Fruit fly (Drosophila melanogaster) whole organism, embryonic: ENCODE results near the gene CG34427.

Experiments
- ATbp ChIP-seq: fragments of 200-800 bp; sonication (Bioruptor generic); optimal IDR thresholded peaks from 2 replicates; lab custom pipeline; 2017; ENCODE audit warnings: missing biosample characterization, mild to moderate bottlenecking, missing genetic modification characterization, missing genetic modification reagents
- Abd-B ChIP-seq: fragments of 200-800 bp; sonication (Bioruptor generic); optimal IDR thresholded peaks from 2 replicates; lab custom pipeline; 2018; ENCODE audit warnings: missing biosample characterization, mild to moderate bottlenecking, missing genetic modification characterization, moderate library complexity
- BtbVII ChIP-seq: fragments of 200-800 bp; sonication (Bioruptor generic); optimal IDR thresholded peaks from 3 replicates; lab custom pipeline; 2017; ENCODE audit warnings: missing biosample characterization, mild to moderate bottlenecking, missing genetic modification characterization
- Bteb2 ChIP-seq: fragments of 200-800 bp; sonication (Bioruptor generic); optimal IDR thresholded peaks from 2 replicates; lab custom pipeline; 2016; ENCODE audit warnings: missing biosample characterization, missing genetic modification characterization
- CG10267 ChIP-seq: fragments of 200-800 bp; sonication (Bioruptor generic); optimal IDR thresholded peaks from 2 replicates; lab custom pipeline; 2018; ENCODE audit warnings: missing biosample characterization, mild to moderate bottlenecking, missing genetic modification characterization, moderate library complexity
- CG10366 ChIP-seq: fragments of 200-800 bp; sonication (Bioruptor generic); IDR thresholded peaks from 2 replicates; pipeline ENCODE4 v1.3.6; 2022; ENCODE audit warnings: missing biosample characterization, missing genetic modification characterization
- CG10543 ChIP-seq: fragments of 200-800 bp; sonication (Bioruptor generic); optimal IDR thresholded peaks from 3 replicates; lab custom pipeline; 2017; ENCODE audit warnings: missing biosample characterization, mild to moderate bottlenecking, missing genetic modification characterization, moderate library complexity
- CG11504 ChIP-seq: fragments of 200-800 bp; sonication (Bioruptor generic); optimal IDR thresholded peaks from 3 replicates; lab custom pipeline; 2019; ENCODE audit warnings: missing biosample characterization, mild to moderate bottlenecking, missing genetic modification characterization, moderate library complexity
- CG1233 ChIP-seq: fragments of 200-800 bp; sonication (Bioruptor generic); optimal IDR thresholded peaks from 4 replicates; lab custom pipeline; 2018; ENCODE audit warnings: missing biosample characterization, mild to moderate bottlenecking, missing genetic modification characterization
- CG12744 ChIP-seq: fragments of 200-800 bp; sonication (Bioruptor generic); optimal IDR thresholded peaks from 2 replicates; lab custom pipeline; 2016; ENCODE audit warnings: missing biosample characterization, missing genetic modification characterization
- CG1603 ChIP-seq: fragments of 200-800 bp; sonication (Bioruptor generic); optimal IDR thresholded peaks from 2 replicates; lab custom pipeline; 2019; ENCODE audit warnings: missing biosample characterization, mild to moderate bottlenecking, missing genetic modification characterization, moderate library complexity
- CG16815 ChIP-seq: fragments of 200-800 bp; sonication (Bioruptor generic); optimal IDR thresholded peaks from 3 replicates; lab custom pipeline; 2017; ENCODE audit warnings: missing biosample characterization, mild to moderate bottlenecking, missing genetic modification characterization
- CG18262 ChIP-seq: fragments of 200-800 bp; optimal IDR thresholded peaks from 3 replicates; lab custom pipeline; 2019; ENCODE audit warnings: missing biosample characterization, mild to moderate bottlenecking, missing genetic modification characterization, moderate library complexity
- CG1832 ChIP-seq: fragments of 200-800 bp; sonication (Bioruptor generic); optimal IDR thresholded peaks from 2 replicates; lab custom pipeline; 2017; ENCODE audit warnings: missing biosample characterization, mild to moderate bottlenecking, missing genetic modification characterization, inconsistent platforms
- CG3065 ChIP-seq: fragments of 200-800 bp; sonication (Bioruptor generic); optimal IDR thresholded peaks from 2 replicates; lab custom pipeline; 2016; ENCODE audit warnings: missing biosample characterization, missing genetic modification characterization
- CG31441 ChIP-seq: fragments of 200-800 bp; sonication (Bioruptor generic); IDR thresholded peaks from 2 replicates; pipeline ENCODE4 v1.3.6; 2022; ENCODE audit warnings: missing biosample characterization, missing genetic modification characterization
- CG32772 ChIP-seq: fragments of 200-800 bp; sonication (Bioruptor generic); IDR thresholded peaks from 2 replicates; pipeline ENCODE4 v1.3.6; 2022; ENCODE audit warnings: missing biosample characterization, missing genetic modification characterization
- CG3281 ChIP-seq: fragments of 200-800 bp; sonication (Bioruptor generic); optimal IDR thresholded peaks from 3 replicates; lab custom pipeline; 2017; ENCODE audit warnings: missing biosample characterization, mild to moderate bottlenecking, missing genetic modification characterization
- CG33213 ChIP-seq: fragments of 200-800 bp; sonication (Bioruptor generic); optimal IDR thresholded peaks from 3 replicates; lab custom pipeline; 2016; ENCODE audit warnings: missing biosample characterization, missing genetic modification characterization
- CG4360 ChIP-seq: fragments of 200-800 bp; sonication (Bioruptor generic); IDR thresholded peaks from 2 replicates; pipeline ENCODE4 v1.3.6; 2022; ENCODE audit warnings: missing biosample characterization, missing genetic modification characterization
- CG8089 ChIP-seq: fragments of 200-800 bp; sonication (Bioruptor generic); optimal IDR thresholded peaks from 3 replicates; lab custom pipeline; 2016; ENCODE audit warnings: missing biosample characterization, missing genetic modification characterization
- CG8359 ChIP-seq: fragments of 200-800 bp; sonication (Bioruptor generic); optimal IDR thresholded peaks from 2 replicates; lab custom pipeline; 2017; ENCODE audit warnings: missing biosample characterization, mild to moderate bottlenecking, missing genetic modification characterization, borderline replicate concordance
- CG9437 ChIP-seq: fragments of 200-800 bp; sonication (Bioruptor generic); optimal IDR thresholded peaks from 2 replicates; lab custom pipeline; 2018; ENCODE audit warnings: missing biosample characterization, mild to moderate bottlenecking, missing genetic modification characterization
- Camta ChIP-seq: fragments of 200-800 bp; sonication (Bioruptor generic); optimal IDR thresholded peaks from 2 replicates; lab custom pipeline; 2016; ENCODE audit warnings: missing biosample characterization, missing genetic modification characterization
- Chrac-16 ChIP-seq: fragments of 200-800 bp; sonication (Bioruptor generic); optimal IDR thresholded peaks from 3 replicates; lab custom pipeline; 2016; ENCODE audit warnings: missing biosample characterization, missing genetic modification characterization
- Dp ChIP-seq: fragments of 200-800 bp; sonication (Bioruptor generic); optimal IDR thresholded peaks from 2 replicates; lab custom pipeline; 2018; ENCODE audit warnings: missing biosample characterization, mild to moderate bottlenecking, missing genetic modification characterization, moderate library complexity
- E2f1 ChIP-seq: fragments of 200-800 bp; sonication (Bioruptor generic); IDR thresholded peaks from 2 replicates; pipeline ENCODE4 v1.3.6; 2022; ENCODE audit warnings: missing biosample characterization, missing genetic modification characterization
- Elba2 ChIP-seq: fragments of 200-800 bp; sonication (Bioruptor generic); optimal IDR thresholded peaks from 3 replicates; lab custom pipeline; 2016; ENCODE audit warnings: missing biosample characterization, missing genetic modification characterization
- HHEX ChIP-seq: fragments of 200-800 bp; sonication (Bioruptor generic); optimal IDR thresholded peaks from 3 replicates; lab custom pipeline; 2017; ENCODE audit warnings: missing biosample characterization, mild to moderate bottlenecking, missing genetic modification characterization, missing genetic modification reagents
- Hr39 ChIP-seq: fragments of >200 bp; optimal IDR thresholded peaks from 2 replicates; lab custom pipeline; 2017
- NC2β ChIP-seq: fragments of 200-800 bp; sonication (Bioruptor generic); optimal IDR thresholded peaks from 2 replicates; lab custom pipeline; 2016; ENCODE audit warnings: missing biosample characterization, missing genetic modification characterization
- Ptx1 ChIP-seq: fragments of 200-800 bp; sonication (Bioruptor generic); IDR thresholded peaks from 2 replicates; pipeline ENCODE4 v1.3.6; 2022; ENCODE audit warnings: missing biosample characterization, missing genetic modification characterization
- al ChIP-seq: fragments of 200-800 bp; sonication (Bioruptor generic); IDR thresholded peaks from 2 replicates; pipeline ENCODE4 v1.3.6; 2022; ENCODE audit warnings: missing biosample characterization, missing genetic modification characterization
- aop ChIP-seq: fragments of 200-800 bp; sonication (Bioruptor generic); IDR thresholded peaks from 2 replicates; pipeline ENCODE4 v1.3.6; 2022; ENCODE audit warnings: missing biosample characterization, missing genetic modification characterization
- bab2 ChIP-seq: fragments of 200-800 bp; sonication (Bioruptor generic); optimal IDR thresholded peaks from 2 replicates; lab custom pipeline; 2016; ENCODE audit warnings: missing biosample characterization, missing genetic modification characterization
- cas ChIP-seq: fragments of 200-800 bp; sonication (Bioruptor generic); IDR thresholded peaks from 2 replicates; pipeline ENCODE4 v1.3.6; 2022; ENCODE audit warnings: missing biosample characterization, missing genetic modification characterization
- esg ChIP-seq: fragments of 200-800 bp; sonication (Bioruptor generic); conservative IDR thresholded peaks from 2 replicates; pipeline ENCODE4 v1.3.6; 2022; ENCODE audit warnings: missing biosample characterization, missing genetic modification characterization
- gem ChIP-seq: fragments of 200-800 bp; sonication (Bioruptor generic); optimal IDR thresholded peaks from 2 replicates; lab custom pipeline; 2019; ENCODE audit warnings: missing biosample characterization, mild to moderate bottlenecking, missing genetic modification characterization, moderate library complexity
- gt ChIP-seq: fragments of 200-800 bp; sonication (Bioruptor generic); IDR thresholded peaks from 2 replicates; pipeline ENCODE4 v1.3.6; 2022; ENCODE audit warnings: missing biosample characterization, missing genetic modification characterization
- lov ChIP-seq, 2 experiments: fragments of 200-800 bp in 1 of 2; fragments of >200 bp in 1 of 2; sonication (Bioruptor generic) in 1 of 2; IDR thresholded peaks in 1 of 2; optimal IDR thresholded peaks in 1 of 2; 2 replicates in 1 of 2; 3 replicates in 1 of 2; pipeline versions ENCODE4 v1.3.6 to Lab custom; 2017 to 2022; ENCODE audit warnings: missing biosample characterization in 1 of 2, missing genetic modification characterization in 1 of 2
- nom ChIP-seq: fragments of 200-800 bp; sonication (Bioruptor generic); optimal IDR thresholded peaks from 2 replicates; lab custom pipeline; 2017; ENCODE audit warnings: missing biosample characterization, missing genetic modification characterization, mild to moderate bottlenecking, moderate library complexity, missing genetic modification reagents
- phol ChIP-seq: fragments of 200-800 bp; sonication (Bioruptor generic); optimal IDR thresholded peaks from 3 replicates; lab custom pipeline; 2018; ENCODE audit warnings: missing biosample characterization, mild to moderate bottlenecking, missing genetic modification characterization, moderate library complexity
- pnt ChIP-seq: fragments of 200-800 bp; sonication (Bioruptor generic); optimal IDR thresholded peaks from 3 replicates; lab custom pipeline; 2016; ENCODE audit warnings: missing biosample characterization, missing genetic modification characterization
- ro ChIP-seq: fragments of 200-800 bp; sonication (Bioruptor generic); IDR thresholded peaks from 2 replicates; pipeline ENCODE4 v1.3.6; 2022; ENCODE audit warnings: missing biosample characterization, missing genetic modification characterization
- salm ChIP-seq: fragments of 200-800 bp; sonication (Bioruptor generic); optimal IDR thresholded peaks from 2 replicates; lab custom pipeline; 2018; ENCODE audit warnings: missing biosample characterization, mild to moderate bottlenecking, missing genetic modification characterization
- sens-2 ChIP-seq: fragments of 200-800 bp; sonication (Bioruptor generic); IDR thresholded peaks from 2 replicates; pipeline ENCODE4 v1.3.6; 2022; ENCODE audit warnings: missing biosample characterization, missing genetic modification characterization
- twi ChIP-seq: fragments of 200-800 bp; optimal IDR thresholded peaks from 2 replicates; lab custom pipeline; 2019; ENCODE audit warnings: missing biosample characterization, mild to moderate bottlenecking, missing genetic modification characterization, moderate library complexity
- wek ChIP-seq: fragments of 200-800 bp; sonication (Bioruptor generic); optimal IDR thresholded peaks from 3 replicates; lab custom pipeline; 2018; ENCODE audit warnings: missing biosample characterization, mild to moderate bottlenecking, missing genetic modification characterization, moderate library complexity
- yki ChIP-seq: fragments of >200 bp; optimal IDR thresholded peaks from 3 replicates; lab custom pipeline; 2018
- zfh1 ChIP-seq: fragments of 200-800 bp; sonication (Bioruptor generic); IDR thresholded peaks from 3 replicates; pipeline ENCODE4 v1.3.6; 2022; ENCODE audit warnings: missing biosample characterization, missing genetic modification characterization

The CG34427 gene

dm6 chr3L:8839563-8840425 is 35.2 kb downstream of the CG34427 start (continued):
- TF ChIP-seq Abd-B (no peak), CG8089 (GFP tag; lab: Kevin White, UChicago) (no peak), ATbp (GFP tag; lab: Kevin White, UChicago) (no peak), lov (optimal IDR thresholded peaks at IDR 0.05; lab: Kevin White, UChicago) (no peak), lov (GFP tag; IDR thresholded peaks at IDR 0.05; lab: Robert Waterston, UW) (no peak), HHEX (GFP tag; lab: Kevin White, UChicago) (no peak), sens-2 (GFP tag; lab: Robert Waterston, UW) (no peak), CG11504 (tag; lab: Kevin White, UChicago) (peak; percentile 5), CG1233 (GFP tag; lab: Kevin White, UChicago) (no peak), Elba2 (GFP tag; lab: Kevin White, UChicago) (no peak), CG3065 (no peak), esg (GFP tag; lab: Robert Waterston, UW) (no peak), Chrac-16 (no peak), nom (GFP tag; lab: Kevin White, UChicago) (peak; percentile 69), CG8359 (GFP tag; lab: Kevin White, UChicago) (peak; percentile 9), CG1603 (no peak), CG32772 (GFP tag; lab: Robert Waterston, UW) (no peak), yki (lab: Kevin White, UChicago) (no peak), pnt (peak; percentile 4), cas (GFP tag; lab: Robert Waterston, UW) (no peak), aop (no peak), CG31441 (0 out of 2 replicates have a peak, but pooled peaks have one; percentile 25), bab2 (GFP tag; lab: Kevin White, UChicago) (no peak), CG3281 (GFP tag; lab: Kevin White, UChicago) (no peak), Hr39 (lab: Kevin White, UChicago) (no peak), Bteb2 (GFP tag; lab: Kevin White, UChicago) (no peak), phol (tag; lab: Kevin White, UChicago) (peak; percentile 35), NC2β (GFP tag; lab: Kevin White, UChicago) (no peak), CG10267 (peak; percentile 45), CG16815 (peak; percentile 36), CG12744 (GFP tag; lab: Kevin White, UChicago) (no peak), BtbVII (GFP tag; lab: Kevin White, UChicago) (no peak), Camta (no peak), CG10366 (no peak), CG9437 (GFP tag; lab: Kevin White, UChicago) (no peak), E2f1 (no peak), ro (GFP tag; lab: Robert Waterston, UW) (no peak), gt (no peak), gem (tag; lab: Kevin White, UChicago) (peak; percentile 50), salm (tag; lab: Kevin White, UChicago) (no peak), CG33213 (GFP tag; lab: Kevin White, UChicago) (no peak), CG4360 (GFP tag; lab: Robert Waterston, UW) (no peak), zfh1 (GFP tag; lab: Robert Waterston, UW) (no peak), twi (no peak), wek (GFP tag; lab: Kevin White, UChicago) (no peak), CG10543 (GFP tag; lab: Kevin White, UChicago) (no peak), Ptx1 (no peak), CG18262 (peak; percentile 73), Dp (GFP tag; lab: Kevin White, UChicago) (no peak), al (GFP tag; lab: Robert Waterston, UW) (no peak), CG1832 (GFP tag; lab: Kevin White, UChicago) (no peak)
